Worm (Caenorhabditis elegans): ENCODE measurements around the gene anat-1.

The anat-1 gene

DNA sequence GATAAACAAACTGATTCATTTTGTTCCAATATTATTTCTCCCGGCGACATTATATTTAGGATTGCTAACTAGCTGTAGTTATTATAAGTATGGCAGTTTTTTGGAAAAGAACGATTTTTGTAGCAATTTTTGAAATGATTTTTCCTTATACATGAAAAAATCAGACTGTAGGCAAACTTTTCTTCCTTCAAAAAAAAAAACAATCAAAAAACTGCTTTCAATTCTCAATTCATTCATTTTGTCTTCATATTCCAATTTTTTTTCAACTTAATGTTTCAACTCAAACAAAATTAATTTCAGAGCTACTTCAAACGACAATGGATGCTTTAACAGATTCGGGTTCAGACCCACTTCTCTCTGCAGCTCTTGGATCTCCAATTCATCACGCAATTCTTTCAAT, 41.2 kb downstream of the anat-1 start, which contains the start of gene ceh-48:
Gene ceh-48, plus strand, starts transcription at position 301 of the 400 bp plus-strand sequence.
- no peak for TF ChIP-seq unc-130 (GFP tag; optimal IDR thresholded peaks at IDR 0.05)
- no peak for TF ChIP-seq lin-39 (tag; optimal IDR thresholded peaks at IDR 0.05)
- TF ChIP-seq rbr-2 (tag; optimal IDR thresholded peaks at IDR 0.05), result no peak
- no peak for TF ChIP-seq dmd-9 (GFP tag; IDR thresholded peaks at IDR 0.05)
- no peak for TF ChIP-seq fkh-10 (GFP tag; optimal IDR thresholded peaks at IDR 0.05)
- no peak for TF ChIP-seq arid-1 (GFP tag; conservative IDR thresholded peaks at IDR 0.05)
- TF ChIP-seq snpc-1.2 (GFP tag; IDR thresholded peaks at IDR 0.05), result no peak
- TF ChIP-seq daf-8 (GFP tag; IDR thresholded peaks at IDR 0.05), result no peak
- no peak for TF ChIP-seq mxl-2 (GFP tag; conservative IDR thresholded peaks at IDR 0.05)
- TF ChIP-seq nhr-10 (tag; optimal IDR thresholded peaks at IDR 0.05), result no peak
- TF ChIP-seq hmg-1.1 (GFP tag; IDR thresholded peaks at IDR 0.05), result no peak

ce11 chrIV:6817554-6817953, 46.9 kb downstream of the anat-1 start, which contains the start of gene C17H12.5:
Gene C17H12.5, minus strand, starts transcription at chrIV:6817654.
- no peak for TF ChIP-seq Y75B8A.6 (GFP tag; IDR thresholded peaks at IDR 0.05)
- TF ChIP-seq madf-5 (GFP tag; IDR thresholded peaks at IDR 0.05), result no peak
- TF ChIP-seq egl-43 (GFP tag; IDR thresholded peaks at IDR 0.05), result no peak
- no peak for TF ChIP-seq ceh-62 (tag; optimal IDR thresholded peaks at IDR 0.05)
- no peak for TF ChIP-seq ces-1 (GFP tag; optimal IDR thresholded peaks at IDR 0.05)
- no peak for TF ChIP-seq aha-1 (tag)
- TF ChIP-seq saeg-2 (GFP tag; IDR thresholded peaks at IDR 0.05), result no peak
- TF ChIP-seq nhr-28 (tag; optimal IDR thresholded peaks at IDR 0.05), result no peak
- no peak for TF ChIP-seq nhr-237 (tag; optimal IDR thresholded peaks at IDR 0.05)
- no peak for TF ChIP-seq lin-15B (tag; optimal IDR thresholded peaks at IDR 0.05)

DNA sequence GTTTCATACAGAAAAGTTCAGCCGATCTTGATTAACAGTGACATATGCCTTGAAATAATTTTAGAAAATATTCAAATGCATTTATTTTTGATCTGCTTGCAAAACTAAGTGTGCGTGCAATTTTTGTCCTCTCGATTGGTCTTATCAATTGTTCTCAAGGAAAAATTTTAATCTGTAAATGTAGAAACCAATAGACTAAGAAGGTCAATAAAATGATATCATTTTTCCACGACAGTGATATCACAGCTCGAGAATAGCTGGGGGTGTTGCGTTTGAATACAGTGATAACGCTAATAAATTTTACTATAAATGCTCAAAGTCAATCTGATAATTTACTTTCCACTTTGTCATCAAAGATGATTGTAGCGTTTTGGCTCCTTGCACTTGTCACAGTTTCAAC, 47.7 kb downstream of the anat-1 start, which contains the start of gene C17H12.8:
Gene C17H12.8, plus strand, starts transcription at position 335 of the 400 bp plus-strand sequence.
- TF ChIP-seq nhr-28 (tag; optimal IDR thresholded peaks at IDR 0.05) (peak; percentile 4), dve-1 (tag; optimal IDR thresholded peaks at IDR 0.05; ENCODE audit: insufficient read depth) (peak; percentile 74), daf-16 (GFP tag; optimal IDR thresholded peaks at IDR 0.05) (no peak), daf-16 (tag; optimal IDR thresholded peaks at IDR 0.05) (peak; percentile 84), dmd-6 (GFP tag; IDR thresholded peaks at IDR 0.05) (peak; percentile 64; the same call in 1 of the 2 replicates), ama-1 (optimal IDR thresholded peaks at IDR 0.05) (no peak), pqm-1 (tag; optimal IDR thresholded peaks at IDR 0.05) (peak; percentile 55), nhr-11 (tag; optimal IDR thresholded peaks at IDR 0.05) (no peak), php-3 (GFP tag; IDR thresholded peaks at IDR 0.05) (peak; percentile 54; the same call in 1 of the 2 replicates)

ce11 chrIV:6821709-6822108, 51.1 kb downstream of the anat-1 start:
- TF ChIP-seq spr-3 (GFP tag; optimal IDR thresholded peaks at IDR 0.05) (no peak), unc-62 (GFP tag; optimal IDR thresholded peaks at IDR 0.05 in 1 of 2) (peak in 1 of 2 experiments; percentile 98), unc-62 (tag; optimal IDR thresholded peaks at IDR 0.05) (no peak)

- TF ChIP-seq fos-1 (tag; optimal IDR thresholded peaks at IDR 0.05) (no peak), mep-1 (tag; optimal IDR thresholded peaks at IDR 0.05) (no peak), ces-1 (GFP tag; optimal IDR thresholded peaks at IDR 0.05) (no peak), F10B5.3 (tag; optimal IDR thresholded peaks at IDR 0.05) (no peak)
These were observed 51.8 kb downstream of the anat-1 start, which contains the start of gene C17H12.6 for ce11 chrIV:6822406-6822805. Gene C17H12.6, minus strand, starts transcription at chrIV:6822506.
